Fruit fly (Drosophila melanogaster) Kc167 (cell line): ENCODE results near the gene spz3.

ENCODE experiments used
- Myc ChIP-seq: fragments of >200 bp; optimal IDR thresholded peaks from 2 replicates; lab custom pipeline; 2017; ENCODE audit warnings: missing external identifiers
- h ChIP-seq: fragments of >200 bp; optimal IDR thresholded peaks from 3 replicates; lab custom pipeline; 2018; ENCODE audit warnings: missing external identifiers
- psq ChIP-seq: fragments of >200 bp; optimal IDR thresholded peaks from 2 replicates; lab custom pipeline; 2017; ENCODE audit warnings: missing external identifiers

DNA sequence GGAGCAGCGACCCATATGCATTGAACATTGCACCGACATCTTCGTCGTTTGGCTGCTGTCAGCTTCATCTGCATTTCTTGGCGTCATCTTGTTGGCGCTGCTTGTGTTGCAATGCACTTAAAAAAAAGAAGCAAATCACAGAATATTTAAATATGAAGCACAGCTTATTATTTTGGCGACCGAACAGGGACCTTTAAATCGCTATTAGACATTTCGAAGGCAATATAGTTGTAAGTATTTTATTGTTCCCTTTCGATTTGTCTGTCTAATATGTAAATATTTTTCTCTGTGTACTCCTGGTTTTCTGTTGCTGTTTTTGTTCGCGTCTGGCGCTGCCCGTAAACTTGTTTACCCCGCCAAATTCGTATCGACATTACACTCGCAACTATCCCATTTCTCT lies 20.6 kb upstream of the spz3 start:
- TF ChIP-seq Myc (lab: Kevin White, UChicago) (no peak), psq (lab: Kevin White, UChicago) (no peak), h (lab: Kevin White, UChicago) (no peak)
